Worm (Caenorhabditis elegans) whole organism, L1 larva: ENCODE results near the gene ccdc-149.

Source experiments
- C34B4.2 ChIP-seq: sonication (generic microtip); optimal IDR thresholded peaks from 2 replicates; lab custom pipeline; 2017; ENCODE audit warnings: mild to moderate bottlenecking, missing genetic modification characterization, missing compliant biosample characterization
- efl-3 ChIP-seq: fragments of 200-800 bp; sonication (Bioruptor generic); optimal IDR thresholded peaks from 2 replicates; lab custom pipeline; 2018; ENCODE audit warnings: mild to moderate bottlenecking, missing genetic modification characterization, missing compliant biosample characterization
- elt-3 ChIP-seq, 6 experiments: fragments of 150-350 bp in 1 of 6; sonication (generic microtip); optimal IDR thresholded peaks; 2 replicates each; lab custom pipeline; 2017 to 2018; ENCODE audit warnings: missing biosample characterization in 6 of 6, missing genetic modification characterization in 6 of 6, inconsistent platforms in 1 of 6
- fkh-10 ChIP-seq: sonication (generic microtip); optimal IDR thresholded peaks from 2 replicates; lab custom pipeline; 2017; ENCODE audit warnings: missing biosample characterization, missing genetic modification reagents, missing genetic modification characterization
- mdl-1 ChIP-seq, 2 experiments: fragments of 150-350 bp; optimal IDR thresholded peaks; 2 replicates each; lab custom pipeline; 2014 to 2017; ENCODE audit warnings: missing biosample characterization in 2 of 2, missing genetic modification characterization in 2 of 2, inconsistent platforms in 1 of 2
- mef-2 ChIP-seq: fragments of 150-350 bp; optimal IDR thresholded peaks from 2 replicates; lab custom pipeline; 2014; ENCODE audit warnings: missing biosample characterization, missing genetic modification characterization
- nhr-11 ChIP-seq: fragments of 150-350 bp; optimal IDR thresholded peaks from 2 replicates; lab custom pipeline; 2014; ENCODE audit warnings: missing biosample characterization, missing genetic modification characterization
- nhr-12 ChIP-seq: sonication (generic microtip); optimal IDR thresholded peaks from 2 replicates; lab custom pipeline; 2017; ENCODE audit warnings: missing biosample characterization, missing genetic modification characterization
- nhr-28 ChIP-seq: fragments of 150-350 bp; optimal IDR thresholded peaks from 2 replicates; lab custom pipeline; 2014; ENCODE audit warnings: missing biosample characterization, missing genetic modification characterization
- sox-4 ChIP-seq: sonication (generic microtip); optimal IDR thresholded peaks from 2 replicates; lab custom pipeline; 2016; ENCODE audit warnings: missing genetic modification characterization, missing compliant biosample characterization
- unc-62 ChIP-seq: fragments of 150-350 bp; optimal IDR thresholded peaks from 2 replicates; lab custom pipeline; 2014; ENCODE audit warnings: missing biosample characterization, missing genetic modification reagents, missing genetic modification characterization
- xbp-1 ChIP-seq: sonication (generic microtip); optimal IDR thresholded peaks from 2 replicates; lab custom pipeline; 2016; ENCODE audit warnings: missing genetic modification characterization, missing compliant biosample characterization
- zag-1 ChIP-seq: fragments of 150-350 bp; optimal IDR thresholded peaks from 2 replicates; lab custom pipeline; 2014; ENCODE audit warnings: missing biosample characterization, missing genetic modification characterization
- ztf-4 ChIP-seq: fragments of 150-350 bp; optimal IDR thresholded peaks from 2 replicates; lab custom pipeline; 2014; ENCODE audit warnings: missing biosample characterization, missing genetic modification characterization

DNA sequence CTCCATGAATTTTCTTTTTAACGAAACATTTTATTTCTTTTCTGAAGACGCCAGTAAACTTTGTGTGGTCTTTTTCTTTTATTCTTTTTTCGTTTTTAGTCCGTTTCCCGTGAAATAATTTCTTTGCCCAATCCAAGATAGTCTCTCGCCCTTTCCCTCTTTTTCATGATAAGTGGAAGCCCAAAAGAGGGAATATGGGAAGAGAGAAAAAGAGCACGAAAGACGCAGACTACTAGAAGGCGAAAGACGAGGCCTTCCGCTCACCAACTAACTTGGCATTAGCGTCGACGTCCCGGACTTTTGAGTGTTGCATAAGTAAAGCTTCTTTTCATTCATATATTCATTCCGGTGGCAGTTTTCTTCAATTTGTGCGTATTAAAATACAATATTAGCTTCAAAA is 41.6 kb upstream of the ccdc-149 start:
- TF ChIP-seq fkh-10 (GFP tag; lab: Kevin White, UChicago) (peak; percentile 23), mef-2 (tag; lab: Kevin White, UChicago) (no peak), unc-62 (no peak), efl-3 (GFP tag; lab: Kevin White, UChicago) (no peak), nhr-28 (tag; lab: Kevin White, UChicago) (no peak), zag-1 (no peak), nhr-12 (no peak), elt-3 (tag; optimal IDR thresholded peaks at IDR 0.05; lab: Kevin White, UChicago) (no peak), nhr-11 (no peak), ztf-4 (tag; lab: Kevin White, UChicago) (no peak), xbp-1 (tag; lab: Kevin White, UChicago) (no peak), sox-4 (tag; lab: Kevin White, UChicago) (no peak), mdl-1 (tag; optimal IDR thresholded peaks at IDR 0.05; lab: Kevin White, UChicago) (no peak), C34B4.2 (no peak)
